Worm (Caenorhabditis elegans) whole organism, midembryonic: ENCODE results near the gene Y67D8C.7.

Experiments
- T22C8.4 ChIP-seq: fragments of 200-800 bp; sonication (Bioruptor generic); IDR thresholded peaks from 2 replicates; pipeline ENCODE4 v1.3.6; 2022; ENCODE audit warnings: missing genetic modification characterization, missing compliant biosample characterization
- cog-1 ChIP-seq: sonication (generic microtip); optimal IDR thresholded peaks from 2 replicates; lab custom pipeline; 2016; ENCODE audit warnings: missing genetic modification characterization, missing compliant biosample characterization
- flt-1 ChIP-seq: fragments of 200-800 bp; sonication (Bioruptor generic); IDR thresholded peaks from 2 replicates; pipeline ENCODE4 v1.3.6; 2022; ENCODE audit warnings: missing genetic modification characterization, missing compliant biosample characterization
- ref-1 ChIP-seq: fragments of 200-800 bp; sonication (Bioruptor generic); conservative IDR thresholded peaks from 2 replicates; pipeline ENCODE4 v1.3.6; 2022; ENCODE audit warnings: missing genetic modification reagents, missing genetic modification characterization, missing compliant biosample characterization
- tab-1 ChIP-seq: fragments of 200-800 bp; sonication (Bioruptor generic); IDR thresholded peaks from 2 replicates; pipeline ENCODE4 v1.3.6; 2022; ENCODE audit warnings: missing genetic modification characterization, missing compliant biosample characterization
- ztf-23 ChIP-seq: fragments of 200-800 bp; sonication (Bioruptor generic); IDR thresholded peaks from 2 replicates; pipeline ENCODE4 v1.3.6; 2022; ENCODE audit warnings: missing genetic modification reagents, missing genetic modification characterization, missing compliant biosample characterization
- ztf-29 ChIP-seq: fragments of 200-800 bp; sonication (Bioruptor generic); IDR thresholded peaks from 2 replicates; pipeline ENCODE4 v1.3.6; 2022; ENCODE audit warnings: missing genetic modification reagents, missing genetic modification characterization, missing compliant biosample characterization

DNA sequence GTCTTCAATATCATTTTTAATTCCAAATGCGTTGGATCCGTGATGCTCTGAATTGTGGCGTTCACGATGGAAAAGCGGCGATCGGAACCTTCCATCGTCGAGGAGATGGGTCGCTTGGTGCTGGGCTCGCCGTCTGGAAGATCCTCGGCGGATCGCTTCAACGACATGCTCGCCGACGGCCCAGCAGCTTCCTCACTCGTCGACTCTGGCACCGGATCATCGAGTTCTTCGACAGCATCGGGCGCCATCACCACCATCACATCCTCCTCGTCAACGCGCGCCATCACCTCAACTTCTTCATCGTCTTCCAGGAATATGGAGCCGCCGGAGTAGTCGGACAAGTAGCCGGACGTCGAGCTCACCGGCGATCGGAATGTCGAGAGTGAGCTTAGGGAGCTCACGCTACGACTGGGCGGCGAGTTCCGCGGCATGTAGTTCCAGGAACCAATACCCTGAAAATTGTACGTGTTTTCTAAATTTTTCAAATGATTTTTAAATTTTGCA lies 3.7 kb downstream of the Y67D8C.7 start, which contains the start of gene Y67D8C.6:
- TF ChIP-seq tab-1 (GFP tag; lab: Robert Waterston, UW) (no peak), ztf-23 (GFP tag; lab: Robert Waterston, UW) (no peak), T22C8.4 (GFP tag; lab: Robert Waterston, UW) (no peak), ztf-29 (GFP tag; lab: Robert Waterston, UW) (no peak), ref-1 (GFP tag; lab: Robert Waterston, UW) (no peak), cog-1 (tag; lab: Kevin White, UChicago) (no peak), flt-1 (GFP tag; lab: Robert Waterston, UW) (no peak)
